Fruit fly (Drosophila melanogaster) whole organism, adult: Measurements from ENCODE around the gene CG9855.

ENCODE experiments used
- CG11617 ChIP-seq: fragments of 200-800 bp; sonication (Bioruptor generic); optimal IDR thresholded peaks from 2 replicates; lab custom pipeline; 2017; ENCODE audit warnings: mild to moderate bottlenecking, missing biosample characterization, missing genetic modification reagents, missing genetic modification characterization
- CG12768 ChIP-seq: fragments of 200-800 bp; sonication (Bioruptor generic); optimal IDR thresholded peaks from 2 replicates; lab custom pipeline; 2017; ENCODE audit warnings: missing biosample characterization, missing genetic modification characterization, mild to moderate bottlenecking, moderate library complexity, missing genetic modification reagents
- CG14711 ChIP-seq: fragments of 200-800 bp; sonication (Bioruptor generic); optimal IDR thresholded peaks from 2 replicates; lab custom pipeline; 2018; ENCODE audit warnings: missing biosample characterization, mild to moderate bottlenecking, missing genetic modification characterization, moderate library complexity
- CG1620 ChIP-seq: fragments of 200-800 bp; sonication (Bioruptor generic); optimal IDR thresholded peaks from 2 replicates; lab custom pipeline; 2016; ENCODE audit warnings: missing biosample characterization, missing genetic modification characterization
- CG33017 ChIP-seq: fragments of 200-800 bp; sonication (Bioruptor generic); optimal IDR thresholded peaks from 2 replicates; lab custom pipeline; 2018; ENCODE audit warnings: missing biosample characterization, mild to moderate bottlenecking, missing genetic modification characterization, moderate library complexity
- CG5204 ChIP-seq: fragments of 200-800 bp; sonication (Bioruptor generic); optimal IDR thresholded peaks from 2 replicates; lab custom pipeline; 2016; ENCODE audit warnings: missing biosample characterization, missing genetic modification characterization
- CG7045 ChIP-seq: fragments of 200-800 bp; sonication (Bioruptor generic); optimal IDR thresholded peaks from 2 replicates; lab custom pipeline; 2017; ENCODE audit warnings: missing biosample characterization, mild to moderate bottlenecking, missing genetic modification characterization
- CG7101 ChIP-seq: fragments of 200-800 bp; sonication (Bioruptor generic); optimal IDR thresholded peaks from 2 replicates; lab custom pipeline; 2018; ENCODE audit warnings: missing biosample characterization, mild to moderate bottlenecking, missing genetic modification characterization, moderate library complexity
- Clk ChIP-seq: fragments of 200-800 bp; sonication (Bioruptor generic); optimal IDR thresholded peaks from 2 replicates; lab custom pipeline; 2017; ENCODE audit warnings: missing biosample characterization, missing genetic modification characterization
- Crg-1 ChIP-seq: fragments of 200-800 bp; sonication (Bioruptor generic); optimal IDR thresholded peaks from 2 replicates; lab custom pipeline; 2016; ENCODE audit warnings: missing biosample characterization, missing genetic modification characterization
- Hr96 ChIP-seq: fragments of 200-800 bp; sonication (Bioruptor generic); optimal IDR thresholded peaks from 2 replicates; lab custom pipeline; 2016; ENCODE audit warnings: missing biosample characterization, missing genetic modification characterization
- Mnt ChIP-seq: fragments of 200-800 bp; sonication (Bioruptor generic); optimal IDR thresholded peaks from 2 replicates; lab custom pipeline; 2016; ENCODE audit warnings: missing biosample characterization, mild to moderate bottlenecking, missing genetic modification characterization
- bab1 ChIP-seq: fragments of 200-800 bp; sonication (Bioruptor generic); optimal IDR thresholded peaks from 3 replicates; lab custom pipeline; 2019; ENCODE audit warnings: missing biosample characterization, mild to moderate bottlenecking, missing genetic modification characterization, moderate library complexity
- cic ChIP-seq: fragments of 200-800 bp; sonication (Bioruptor generic); optimal IDR thresholded peaks from 2 replicates; lab custom pipeline; 2017; ENCODE audit warnings: missing biosample characterization, mild to moderate bottlenecking, missing genetic modification characterization, moderate library complexity
- cnc ChIP-seq, 2 experiments: fragments of >200 bp; optimal IDR thresholded peaks; 2 replicates each; lab custom pipeline; 2017
- kay ChIP-seq: fragments of 200-800 bp; sonication (Bioruptor generic); peaks from one replicate; lab custom pipeline; 2016; ENCODE audit warnings: missing biosample characterization, missing genetic modification characterization, borderline replicate concordance
- ovo ChIP-seq: fragments of 200-800 bp; sonication (Bioruptor generic); optimal IDR thresholded peaks from 2 replicates; lab custom pipeline; 2016; ENCODE audit warnings: missing biosample characterization, missing genetic modification characterization
- pad ChIP-seq: fragments of 200-800 bp; sonication (Bioruptor generic); optimal IDR thresholded peaks from 3 replicates; lab custom pipeline; 2017; ENCODE audit warnings: missing biosample characterization, missing genetic modification characterization, mild to moderate bottlenecking, moderate library complexity, missing genetic modification reagents
- tj ChIP-seq: fragments of 200-800 bp; sonication (Bioruptor generic); optimal IDR thresholded peaks from 3 replicates; lab custom pipeline; 2017; ENCODE audit warnings: missing biosample characterization, mild to moderate bottlenecking, missing genetic modification characterization, moderate library complexity
- toe ChIP-seq: fragments of 200-800 bp; sonication (Bioruptor generic); optimal IDR thresholded peaks from 2 replicates; lab custom pipeline; 2016; ENCODE audit warnings: missing biosample characterization, missing genetic modification characterization

The CG9855 gene

dm6 chr3R:4403706-4404392 is 6.2 kb upstream of the CG9855 start:
- TF ChIP-seq CG33017 (tag; lab: Kevin White, UChicago): peak; percentile 33
- TF ChIP-seq CG1620 (GFP tag; lab: Kevin White, UChicago): no peak
- no peak for TF ChIP-seq cnc (optimal IDR thresholded peaks at IDR 0.05; lab: Kevin White, UChicago)
- TF ChIP-seq CG14711 (tag; lab: Kevin White, UChicago): peak; percentile 91
- TF ChIP-seq CG11617 (GFP tag; lab: Kevin White, UChicago): no peak
- no peak for TF ChIP-seq CG5204 (GFP tag; lab: Kevin White, UChicago)
- TF ChIP-seq ovo (GFP tag; lab: Kevin White, UChicago): no peak
- TF ChIP-seq pad (GFP tag; lab: Kevin White, UChicago): no peak
- TF ChIP-seq cic (GFP tag; lab: Kevin White, UChicago): peak; percentile 75
- peak; percentile 22 for TF ChIP-seq bab1 (GFP tag; lab: Kevin White, UChicago)
- no peak for TF ChIP-seq kay
- TF ChIP-seq Clk (GFP tag; lab: Kevin White, UChicago): no peak
- TF ChIP-seq Mnt (GFP tag; lab: Kevin White, UChicago): peak; percentile 85
- TF ChIP-seq Crg-1 (GFP tag; lab: Kevin White, UChicago): no peak
- TF ChIP-seq Hr96 (GFP tag; lab: Kevin White, UChicago): no peak
- peak; percentile 27 for TF ChIP-seq toe
- TF ChIP-seq tj: peak; percentile 58
- TF ChIP-seq CG7101: no peak
- TF ChIP-seq CG12768: peak; percentile 42
- TF ChIP-seq CG7045 (GFP tag; lab: Kevin White, UChicago): no peak

dm6 chr3R:4402884-4403705 is 5.4 kb upstream of the CG9855 start, which contains the start of gene lost:
Gene lost (plus strand): TSS chr3R:4403076.
- TF ChIP-seq Crg-1 (GFP tag; lab: Kevin White, UChicago) (no peak), cnc (optimal IDR thresholded peaks at IDR 0.05; lab: Kevin White, UChicago) (no peak), tj (no peak), Clk (GFP tag; lab: Kevin White, UChicago) (no peak), CG7045 (GFP tag; lab: Kevin White, UChicago) (no peak), CG1620 (GFP tag; lab: Kevin White, UChicago) (no peak), CG33017 (tag; lab: Kevin White, UChicago) (no peak), CG7101 (peak; percentile 52), pad (GFP tag; lab: Kevin White, UChicago) (peak; percentile 15), Mnt (GFP tag; lab: Kevin White, UChicago) (peak; percentile 79), kay (no peak), Hr96 (GFP tag; lab: Kevin White, UChicago) (no peak), CG11617 (GFP tag; lab: Kevin White, UChicago) (peak; percentile 16), ovo (GFP tag; lab: Kevin White, UChicago) (peak; percentile 28), toe (peak; percentile 55), cic (GFP tag; lab: Kevin White, UChicago) (peak; percentile 28), CG12768 (no peak), bab1 (GFP tag; lab: Kevin White, UChicago) (peak; percentile 35), CG5204 (GFP tag; lab: Kevin White, UChicago) (no peak), CG14711 (tag; lab: Kevin White, UChicago) (peak; percentile 78)

dm6 chr3R:4401977-4402589 is 4.4 kb upstream of the CG9855 start, which contains the start of gene CG9853:
Gene CG9853 (minus strand): TSS chr3R:4402027.
- TF ChIP-seq CG11617 (GFP tag; lab: Kevin White, UChicago) (no peak), tj (no peak), pad (GFP tag; lab: Kevin White, UChicago) (no peak), Mnt (GFP tag; lab: Kevin White, UChicago) (no peak), CG7045 (GFP tag; lab: Kevin White, UChicago) (no peak), Hr96 (GFP tag; lab: Kevin White, UChicago) (no peak), CG7101 (no peak), kay (no peak), bab1 (GFP tag; lab: Kevin White, UChicago) (no peak), cnc (optimal IDR thresholded peaks at IDR 0.05; lab: Kevin White, UChicago) (no peak), CG5204 (GFP tag; lab: Kevin White, UChicago) (no peak), ovo (GFP tag; lab: Kevin White, UChicago) (no peak), CG33017 (tag; lab: Kevin White, UChicago) (no peak), Clk (GFP tag; lab: Kevin White, UChicago) (no peak), Crg-1 (GFP tag; lab: Kevin White, UChicago) (no peak), CG1620 (GFP tag; lab: Kevin White, UChicago) (no peak), cic (GFP tag; lab: Kevin White, UChicago) (no peak), CG12768 (no peak)

dm6 chr3R:4400497-4400833 is 2.8 kb upstream of the CG9855 start, which contains the start of gene CG14647:
Gene CG14647 (plus strand): TSS chr3R:4400510.
- TF ChIP-seq tj (no peak), Crg-1 (GFP tag; lab: Kevin White, UChicago) (no peak), pad (GFP tag; lab: Kevin White, UChicago) (no peak), bab1 (GFP tag; lab: Kevin White, UChicago) (no peak), CG33017 (tag; lab: Kevin White, UChicago) (no peak), kay (no peak), CG14711 (tag; lab: Kevin White, UChicago) (no peak), CG11617 (GFP tag; lab: Kevin White, UChicago) (no peak), CG7045 (GFP tag; lab: Kevin White, UChicago) (no peak), CG7101 (no peak), cic (GFP tag; lab: Kevin White, UChicago) (no peak), CG1620 (GFP tag; lab: Kevin White, UChicago) (no peak), CG12768 (no peak), Hr96 (GFP tag; lab: Kevin White, UChicago) (no peak), toe (no peak), ovo (GFP tag; lab: Kevin White, UChicago) (no peak), cnc (optimal IDR thresholded peaks at IDR 0.05; lab: Kevin White, UChicago) (no peak)
